Worm (Caenorhabditis elegans): ENCODE measurements around the gene rif-1.1.

The rif-1.1 gene

ce11 chrIV:17440417-17440816 lies 20.7 kb downstream of the rif-1.1 start, which contains the start of gene F08A7.1:
TSS of gene F08A7.1 (plus strand) at chrIV:17440607.
- TF ChIP-seq ceh-19 (GFP tag; optimal IDR thresholded peaks at IDR 0.05) (no peak), gmeb-2 (tag; optimal IDR thresholded peaks at IDR 0.05) (no peak), fkh-10 (GFP tag; optimal IDR thresholded peaks at IDR 0.05) (no peak), ztf-16 (tag; optimal IDR thresholded peaks at IDR 0.05) (no peak)

- no peak for TF ChIP-seq ceh-31 (tag; optimal IDR thresholded peaks at IDR 0.05)
- TF ChIP-seq hlh-15 (tag; optimal IDR thresholded peaks at IDR 0.05) = no peak
- no peak for TF ChIP-seq ceh-45 (GFP tag; IDR thresholded peaks at IDR 0.05)
- TF ChIP-seq gmeb-2 (tag; optimal IDR thresholded peaks at IDR 0.05) = no peak
- TF ChIP-seq ceh-24 (tag; optimal IDR thresholded peaks at IDR 0.05) = no peak
- no peak for TF ChIP-seq eyg-1 (tag; optimal IDR thresholded peaks at IDR 0.05)
- no peak for TF ChIP-seq sox-2 (GFP tag; IDR thresholded peaks at IDR 0.05)
- TF ChIP-seq madf-2 (tag; optimal IDR thresholded peaks at IDR 0.05) = no peak
- TF ChIP-seq ceh-6 (GFP tag; optimal IDR thresholded peaks at IDR 0.05) = no peak
- TF ChIP-seq ceh-22 (tag; optimal IDR thresholded peaks at IDR 0.05) = no peak
- TF ChIP-seq dve-1 (tag; optimal IDR thresholded peaks at IDR 0.05) = no peak
These were observed 21.1 kb downstream of the rif-1.1 start, which contains the start of gene C06A12.19 for ce11 chrIV:17440001-17440400. TSS of gene C06A12.19 (minus strand) at chrIV:17440101.

ce11 chrIV:17437038-17437437 lies 24.0 kb downstream of the rif-1.1 start, which contains the start of gene C06A12.8:
TSS of gene C06A12.8 (plus strand) at chrIV:17437338.
- TF ChIP-seq sox-2 (GFP tag; IDR thresholded peaks at IDR 0.05) (no peak), ttx-3 (tag; optimal IDR thresholded peaks at IDR 0.05) (no peak), pha-2 (tag; optimal IDR thresholded peaks at IDR 0.05) (no peak), pat-9 (tag; optimal IDR thresholded peaks at IDR 0.05) (no peak)

ce11 chrIV:17436552-17436951 lies 24.5 kb downstream of the rif-1.1 start, which contains the start of gene gcy-27:
TSS of gene gcy-27 (minus strand) at chrIV:17436652.
- TF ChIP-seq ttx-3 (tag; optimal IDR thresholded peaks at IDR 0.05) = no peak
- no peak for TF ChIP-seq ama-1 (optimal IDR thresholded peaks at IDR 0.05)
- TF ChIP-seq madf-2 (tag; optimal IDR thresholded peaks at IDR 0.05) = no peak
- TF ChIP-seq hlh-8 (tag; optimal IDR thresholded peaks at IDR 0.05) = no peak
- no peak for TF ChIP-seq ztf-16 (tag; optimal IDR thresholded peaks at IDR 0.05)
- TF ChIP-seq ceh-45 (GFP tag; IDR thresholded peaks at IDR 0.05) = no peak
- no peak for TF ChIP-seq fkh-6 (tag; optimal IDR thresholded peaks at IDR 0.05)

- TF ChIP-seq nhr-232 (tag; optimal IDR thresholded peaks at IDR 0.05) (no peak), Y22D7AL.16 (tag; optimal IDR thresholded peaks at IDR 0.05) (no peak), ttx-3 (tag; optimal IDR thresholded peaks at IDR 0.05) (no peak), sdc-2 (tag; optimal IDR thresholded peaks at IDR 0.05) (no peak)
These were observed 25.8 kb downstream of the rif-1.1 start for ce11 chrIV:17435228-17435627.

ce11 chrIV:17432223-17432826 lies 28.7 kb downstream of the rif-1.1 start:
- TF ChIP-seq tbx-7 (tag; optimal IDR thresholded peaks at IDR 0.05) = no peak
- peak; percentile 10 for TF ChIP-seq elt-2 (tag; optimal IDR thresholded peaks at IDR 0.05)

ce11 chrIV:17431287-17431686 lies 29.8 kb downstream of the rif-1.1 start, which contains the start of gene lact-6:
TSS of gene lact-6 (minus strand) at chrIV:17431387.
- TF ChIP-seq madf-2 (tag; optimal IDR thresholded peaks at IDR 0.05) (no peak), unc-55 (GFP tag; optimal IDR thresholded peaks at IDR 0.05) (no peak), ceh-48 (tag; optimal IDR thresholded peaks at IDR 0.05) (no peak), unc-42 (tag; optimal IDR thresholded peaks at IDR 0.05) (no peak), hlh-13 (GFP tag; optimal IDR thresholded peaks at IDR 0.05) (no peak), mec-3 (tag; optimal IDR thresholded peaks at IDR 0.05; ENCODE audit: borderline replicate concordance) (no peak), pqm-1 (tag; optimal IDR thresholded peaks at IDR 0.05) (no peak), ceh-18 (tag; optimal IDR thresholded peaks at IDR 0.05) (no peak), fkh-6 (tag; optimal IDR thresholded peaks at IDR 0.05) (no peak), nhr-11 (tag; optimal IDR thresholded peaks at IDR 0.05) (no peak), pha-2 (tag; optimal IDR thresholded peaks at IDR 0.05) (no peak), unc-3 (GFP tag; conservative IDR thresholded peaks at IDR 0.05) (no peak), unc-3 (tag; optimal IDR thresholded peaks at IDR 0.05) (no peak), elt-2 (tag; optimal IDR thresholded peaks at IDR 0.05) (no peak), npax-4 (tag; optimal IDR thresholded peaks at IDR 0.05) (no peak), nfya-1 (tag; optimal IDR thresholded peaks at IDR 0.05) (no peak), eyg-1 (tag; optimal IDR thresholded peaks at IDR 0.05) (no peak), ref-2 (tag; optimal IDR thresholded peaks at IDR 0.05) (no peak), pros-1 (tag; optimal IDR thresholded peaks at IDR 0.05) (no peak), fax-1 (tag; optimal IDR thresholded peaks at IDR 0.05) (no peak)
